Worm (Caenorhabditis elegans) whole organism, L2 larva: ENCODE data around the gene math-20.
"Not testable (repeated sequence)": the region's sequence is repeated elsewhere in the genome, so short reads cannot be mapped to it uniquely, and the experiment has no call there.

Source experiments
- C34F6.9 ChIP-seq: fragments of 150-350 bp; optimal IDR thresholded peaks from 2 replicates; lab custom pipeline; 2014; ENCODE audit warnings: missing biosample characterization, missing genetic modification characterization
- F13H6.1 ChIP-seq: sonication (generic microtip); optimal IDR thresholded peaks from 2 replicates; lab custom pipeline; 2016; ENCODE audit warnings: missing genetic modification characterization, missing compliant biosample characterization
- R02D3.7 ChIP-seq: fragments of 150-350 bp; optimal IDR thresholded peaks from 2 replicates; lab custom pipeline; 2014; ENCODE audit warnings: missing biosample characterization, missing genetic modification characterization
- ZK546.5 ChIP-seq: sonication (generic microtip); optimal IDR thresholded peaks from 2 replicates; lab custom pipeline; 2017; ENCODE audit warnings: missing biosample characterization, missing genetic modification characterization
- alr-1 ChIP-seq: fragments of 150-350 bp; optimal IDR thresholded peaks from 2 replicates; lab custom pipeline; 2014; ENCODE audit warnings: missing biosample characterization, missing genetic modification characterization
- aly-2 ChIP-seq: fragments of 150-350 bp; optimal IDR thresholded peaks from 2 replicates; lab custom pipeline; 2014; ENCODE audit warnings: missing biosample characterization, missing genetic modification characterization
- blmp-1 ChIP-seq: sonication (generic microtip); optimal IDR thresholded peaks from 2 replicates; lab custom pipeline; 2017; ENCODE audit warnings: missing genetic modification characterization, mild to moderate bottlenecking, missing compliant biosample characterization, antibody characterized with exemption, moderate library complexity; ENCODE audit not compliant: insufficient read depth
- crh-2 ChIP-seq: sonication (generic microtip); optimal IDR thresholded peaks from 2 replicates; lab custom pipeline; 2017; ENCODE audit warnings: missing biosample characterization, missing genetic modification characterization
- dmd-4 ChIP-seq: sonication (generic microtip); optimal IDR thresholded peaks from 2 replicates; lab custom pipeline; 2017; ENCODE audit warnings: missing biosample characterization, missing genetic modification characterization
- egl-27 ChIP-seq: sonication (generic microtip); optimal IDR thresholded peaks from 3 replicates; lab custom pipeline; 2017; ENCODE audit warnings: missing biosample characterization, missing genetic modification reagents, missing genetic modification characterization
- elt-3 ChIP-seq: sonication (generic microtip); optimal IDR thresholded peaks from 2 replicates; lab custom pipeline; 2017; ENCODE audit warnings: missing biosample characterization, missing genetic modification characterization
- fos-1 ChIP-seq: fragments of 150-350 bp; optimal IDR thresholded peaks from 2 replicates; lab custom pipeline; 2014; ENCODE audit warnings: missing biosample characterization, missing genetic modification characterization
- gmeb-1 ChIP-seq: fragments of 150-350 bp; optimal IDR thresholded peaks from 2 replicates; lab custom pipeline; 2014; ENCODE audit warnings: missing biosample characterization, missing genetic modification characterization
- lin-39 ChIP-seq: fragments of 150-350 bp; optimal IDR thresholded peaks from 2 replicates; lab custom pipeline; 2014; ENCODE audit warnings: missing biosample characterization, missing genetic modification reagents, missing genetic modification characterization
- lsy-2 ChIP-seq, 2 experiments: fragments of 150-350 bp in 1 of 2; sonication (generic microtip) in 1 of 2; optimal IDR thresholded peaks; 2 replicates each; lab custom pipeline; 2014 to 2017; ENCODE audit warnings: missing biosample characterization in 2 of 2, missing genetic modification characterization in 2 of 2
- mab-5 ChIP-seq: fragments of 150-350 bp; optimal IDR thresholded peaks from 2 replicates; lab custom pipeline; 2014; ENCODE audit warnings: missing biosample characterization, missing genetic modification characterization
- nhr-12 ChIP-seq: fragments of 150-350 bp; optimal IDR thresholded peaks from 2 replicates; lab custom pipeline; 2014; ENCODE audit warnings: missing biosample characterization, missing genetic modification characterization
- nhr-129 ChIP-seq: fragments of 150-350 bp; optimal IDR thresholded peaks from 2 replicates; lab custom pipeline; 2014; ENCODE audit warnings: missing biosample characterization, missing genetic modification characterization
- nhr-21 ChIP-seq: fragments of 150-350 bp; optimal IDR thresholded peaks from 2 replicates; lab custom pipeline; 2014; ENCODE audit warnings: missing biosample characterization, missing genetic modification characterization
- nhr-23 ChIP-seq: fragments of 150-350 bp; optimal IDR thresholded peaks from 2 replicates; lab custom pipeline; 2014; ENCODE audit warnings: missing biosample characterization, missing genetic modification reagents, missing genetic modification characterization
- nhr-6 ChIP-seq: fragments of 150-350 bp; optimal IDR thresholded peaks from 2 replicates; lab custom pipeline; 2014; ENCODE audit warnings: missing biosample characterization, missing genetic modification characterization
- sma-3 ChIP-seq: sonication (generic microtip); optimal IDR thresholded peaks from 2 replicates; lab custom pipeline; 2016; ENCODE audit warnings: missing genetic modification reagents, missing genetic modification characterization, missing compliant biosample characterization
- sma-9 ChIP-seq, 2 experiments: fragments of 150-350 bp in 1 of 2; sonication (generic microtip) in 1 of 2; optimal IDR thresholded peaks; 2 replicates each; lab custom pipeline; 2014 to 2016; ENCODE audit warnings: missing genetic modification characterization in 2 of 2, mild to moderate bottlenecking in 1 of 2, missing biosample characterization in 1 of 2, missing compliant biosample characterization in 1 of 2, missing genetic modification reagents in 1 of 2, moderate library complexity in 1 of 2
- snpc-4 ChIP-seq: fragments of 150-350 bp; optimal IDR thresholded peaks from 2 replicates; lab custom pipeline; 2014; ENCODE audit warnings: missing biosample characterization, missing genetic modification characterization
- unc-39 ChIP-seq: fragments of 150-350 bp; optimal IDR thresholded peaks from 2 replicates; lab custom pipeline; 2014; ENCODE audit warnings: missing biosample characterization, missing genetic modification characterization
- unc-55 ChIP-seq: fragments of 150-350 bp; sonication (generic microtip); optimal IDR thresholded peaks from 3 replicates; lab custom pipeline; 2014; ENCODE audit warnings: missing biosample characterization, missing genetic modification reagents, missing genetic modification characterization
- zag-1 ChIP-seq: fragments of 150-350 bp; optimal IDR thresholded peaks from 2 replicates; lab custom pipeline; 2014; ENCODE audit warnings: missing biosample characterization, missing genetic modification characterization
- ztf-4 ChIP-seq: fragments of 150-350 bp; optimal IDR thresholded peaks from 2 replicates; lab custom pipeline; 2014; ENCODE audit warnings: missing biosample characterization, missing genetic modification characterization

Gene math-20

DNA sequence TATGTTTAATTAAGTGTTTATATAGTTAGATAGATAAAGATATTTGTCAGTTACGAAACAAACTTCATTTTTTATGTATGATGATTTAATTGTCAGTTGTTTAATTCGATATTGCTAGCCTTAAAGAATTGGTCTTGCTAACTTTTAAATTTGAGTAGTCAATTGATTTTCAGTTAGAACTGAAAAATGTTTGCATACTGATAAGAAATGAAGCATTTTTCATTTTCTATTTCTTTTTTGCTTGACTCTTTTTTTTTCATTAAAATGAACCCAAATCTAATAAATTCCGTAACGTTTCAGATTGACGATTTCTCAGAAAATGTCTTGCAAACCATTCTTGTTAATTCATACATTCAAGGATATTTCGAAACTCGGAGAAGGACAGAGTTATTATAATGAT lies at the start of gene math-20:
TSS of gene math-20 (plus strand) at position 301 of the 400 bp plus-strand sequence.
- TF ChIP-seq unc-55 (GFP tag; lab: Kevin White, UChicago) (no peak), zag-1 (tag; lab: Kevin White, UChicago) (no peak), R02D3.7 (tag; lab: Kevin White, UChicago) (no peak), dmd-4 (tag; lab: Kevin White, UChicago) (no peak), fos-1 (no peak), aly-2 (tag; lab: Kevin White, UChicago) (no peak), nhr-23 (tag; lab: Kevin White, UChicago) (no peak), nhr-12 (tag; lab: Kevin White, UChicago) (no peak), nhr-129 (tag; lab: Kevin White, UChicago) (no peak)
- TF ChIP-seq, all 48 proteins: peak for 0

DNA sequence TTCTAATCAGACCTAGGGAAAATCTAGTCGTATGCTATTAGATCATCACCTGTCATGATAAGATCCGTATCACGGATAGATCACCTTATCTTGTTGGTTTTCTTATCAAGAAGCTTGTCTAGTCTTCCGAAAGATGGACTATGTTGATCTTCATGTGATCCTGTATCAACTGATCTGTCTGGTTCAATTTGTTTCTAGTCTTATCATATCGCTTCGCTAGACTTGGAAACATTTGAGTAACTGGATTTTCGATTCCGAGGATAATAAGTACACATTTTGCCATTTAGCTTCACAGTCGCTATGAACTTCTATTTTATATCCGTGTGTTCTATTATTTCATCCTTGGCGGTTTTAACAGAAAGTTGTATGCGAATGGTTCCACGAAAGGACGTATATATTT lies 47.9 kb upstream of the math-20 start, which contains the start of gene ZK250.2:
TSS of gene ZK250.2 (plus strand) at position 301 of the 400 bp plus-strand sequence.
- not testable (repeated sequence) for TF ChIP-seq unc-55 (GFP tag; lab: Kevin White, UChicago); egl-27 (tag; lab: Kevin White, UChicago); C34F6.9

DNA sequence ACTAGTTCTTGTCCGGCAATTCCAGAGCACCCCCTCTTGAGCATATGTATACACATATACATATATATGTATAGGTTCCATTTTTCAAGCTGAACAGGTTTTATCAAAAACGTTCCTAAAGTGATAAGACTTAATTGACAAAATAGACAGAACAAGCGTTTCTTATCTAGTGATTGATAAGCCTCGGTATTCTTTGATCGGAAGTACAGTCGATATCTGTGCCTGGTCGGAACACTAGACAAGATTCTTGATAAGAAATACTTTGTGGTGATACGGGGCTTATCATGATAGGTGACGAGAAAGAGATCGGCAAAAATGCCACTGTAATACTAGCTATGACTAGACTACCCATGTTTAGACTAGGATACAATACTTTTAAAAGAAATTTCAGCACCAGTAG lies 47.2 kb upstream of the math-20 start:
- TF ChIP-seq crh-2 (tag; lab: Kevin White, UChicago), result peak; percentile 12
- TF ChIP-seq snpc-4 (tag; lab: Kevin White, UChicago), result no peak
- peak; percentile 10 for TF ChIP-seq sma-3 (GFP tag; lab: Kevin White, UChicago)
- no peak for TF ChIP-seq R02D3.7 (tag; lab: Kevin White, UChicago)
- peak; percentile 86 for TF ChIP-seq fos-1
- peak; percentile 9 for TF ChIP-seq egl-27 (tag; lab: Kevin White, UChicago)
- TF ChIP-seq sma-9 (GFP tag; optimal IDR thresholded peaks at IDR 0.05; lab: Kevin White, UChicago), result peak; percentile 72
- no peak for TF ChIP-seq sma-9 (tag; optimal IDR thresholded peaks at IDR 0.05; lab: Kevin White, UChicago)

DNA sequence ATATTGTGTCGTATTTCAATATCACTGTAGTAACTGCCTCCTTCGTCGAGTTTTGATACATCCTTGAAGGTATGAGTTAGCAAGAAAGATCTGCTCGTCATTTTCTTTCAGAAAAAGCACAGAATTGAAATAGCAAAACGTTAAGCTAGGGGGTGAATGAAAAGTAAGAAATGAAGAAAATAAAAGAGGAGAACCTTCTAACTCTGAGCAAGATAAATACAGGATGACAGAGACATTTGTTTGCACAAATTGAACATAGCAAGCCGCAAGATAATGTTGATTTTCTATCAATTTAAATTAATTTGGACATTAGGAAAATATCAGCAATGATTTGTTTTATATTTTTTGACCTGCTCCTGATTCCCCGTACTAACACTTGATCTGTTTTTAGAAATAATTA lies 40.8 kb upstream of the math-20 start, which contains the start of gene math-49:
TSS of gene math-49 (minus strand) at position 101 of the 400 bp plus-strand sequence.
- TF ChIP-seq nhr-129 (tag; lab: Kevin White, UChicago); blmp-1 (tag; lab: Kevin White, UChicago); lsy-2 (tag; optimal IDR thresholded peaks at IDR 0.05; lab: Kevin White, UChicago): not testable (repeated sequence)

DNA sequence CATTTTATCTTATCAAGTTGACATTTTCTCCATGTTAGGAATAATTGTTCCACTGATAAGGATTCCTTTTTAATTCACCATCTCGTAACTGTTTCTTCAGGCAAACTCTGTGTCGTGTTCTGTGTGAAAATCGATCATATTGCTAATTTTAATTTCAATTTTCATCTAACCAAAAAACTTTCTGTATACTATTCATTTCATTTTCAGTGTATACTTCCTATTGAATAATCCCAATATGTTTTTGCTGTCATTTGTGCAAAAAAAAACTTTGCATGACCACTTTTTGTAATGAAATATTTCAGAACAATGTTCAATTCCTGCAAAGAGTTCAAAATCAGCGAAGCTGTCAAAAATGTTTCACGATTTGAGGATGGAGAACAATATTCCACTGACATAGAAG lies 9.4 kb upstream of the math-20 start, which contains the start of gene Y16E11A.4:
TSS of gene Y16E11A.4 (plus strand) at position 301 of the 400 bp plus-strand sequence.
- TF ChIP-seq alr-1 (tag; lab: Kevin White, UChicago) (no peak), nhr-129 (tag; lab: Kevin White, UChicago) (no peak), nhr-6 (tag; lab: Kevin White, UChicago) (no peak), unc-39 (no peak), lin-39 (tag; lab: Kevin White, UChicago) (no peak), ztf-4 (tag; lab: Kevin White, UChicago) (no peak), gmeb-1 (no peak), elt-3 (tag; lab: Kevin White, UChicago) (no peak), aly-2 (tag; lab: Kevin White, UChicago) (no peak), R02D3.7 (tag; lab: Kevin White, UChicago) (no peak), sma-9 (GFP tag; optimal IDR thresholded peaks at IDR 0.05; lab: Kevin White, UChicago) (no peak), sma-9 (tag; optimal IDR thresholded peaks at IDR 0.05; lab: Kevin White, UChicago) (no peak), nhr-21 (no peak), mab-5 (tag; lab: Kevin White, UChicago) (no peak)

DNA sequence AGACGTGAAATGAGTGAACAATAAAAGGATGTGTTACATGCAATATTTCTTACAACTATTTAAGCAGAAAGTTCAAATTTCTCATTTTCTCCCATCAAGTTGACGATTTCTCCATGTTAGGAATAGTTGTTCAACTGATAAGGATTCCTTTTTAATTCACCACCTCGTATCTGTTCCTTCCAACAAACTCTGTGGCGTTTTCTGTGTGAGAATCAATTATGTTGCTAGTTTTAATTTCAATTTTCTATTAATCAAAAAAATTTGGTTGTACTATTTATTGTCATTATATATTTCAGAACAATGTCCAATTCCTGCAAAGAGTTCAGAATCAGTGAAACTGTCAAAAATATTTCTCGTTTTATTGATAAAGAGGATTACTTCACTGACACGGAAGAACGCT lies 7.3 kb upstream of the math-20 start, which contains the start of gene math-44:
TSS of gene math-44 (plus strand) at position 301 of the 400 bp plus-strand sequence.
- TF ChIP-seq F13H6.1 (tag; lab: Kevin White, UChicago) (no peak), nhr-12 (tag; lab: Kevin White, UChicago) (no peak), ZK546.5 (no peak), blmp-1 (tag; lab: Kevin White, UChicago) (no peak), unc-55 (GFP tag; lab: Kevin White, UChicago) (no peak)
- TF ChIP-seq, all 48 proteins: peak for 0
